Worm (Caenorhabditis elegans): ENCODE data around the gene F15B9.10.

The F15B9.10 gene

DNA sequence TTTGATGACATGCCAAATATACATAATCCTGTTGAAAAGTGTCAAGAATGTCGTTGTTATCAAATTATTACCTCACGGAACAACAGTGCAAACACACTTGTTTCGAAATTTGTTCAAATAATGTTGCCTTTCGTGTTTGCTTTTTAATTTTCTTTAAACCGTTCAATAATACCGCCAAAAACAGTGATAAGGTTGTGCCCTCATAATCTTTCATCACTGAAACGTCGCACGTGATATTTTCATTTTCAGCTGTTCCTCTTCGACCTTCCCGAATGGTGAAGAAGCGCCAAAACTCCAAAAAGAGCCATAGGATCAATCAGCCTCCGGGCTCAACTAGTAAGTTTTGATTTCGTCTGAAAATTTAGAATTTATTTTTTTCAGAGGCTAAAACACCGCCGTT lies 6.7 kb downstream of the F15B9.10 start, which contains the start of gene inft-2:
inft-2 (plus strand) TSS at position 248 of the 400 bp plus-strand sequence.
- TF ChIP-seq blmp-1 (tag; optimal IDR thresholded peaks at IDR 0.05; ENCODE audit: insufficient read depth) (no peak), fos-1 (tag; optimal IDR thresholded peaks at IDR 0.05) (peak; percentile 27)

DNA sequence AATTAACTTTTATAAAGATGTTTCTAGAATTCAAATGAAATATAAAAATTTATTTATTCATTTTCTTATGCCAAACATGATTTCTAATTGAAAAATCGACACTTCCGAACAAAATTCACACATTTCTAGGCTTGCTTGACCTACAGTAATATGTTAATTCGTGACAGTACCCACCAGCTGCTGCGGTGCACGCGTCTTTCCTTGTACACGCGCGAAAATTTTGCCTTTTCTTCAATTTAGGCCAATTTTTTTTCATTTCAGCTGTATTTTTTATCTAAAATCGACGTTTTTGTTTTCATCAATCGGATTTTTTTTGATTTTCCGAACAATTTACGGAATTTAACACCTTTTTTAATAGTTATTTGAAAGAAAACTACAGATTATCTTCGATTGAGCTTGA lies 8.7 kb downstream of the F15B9.10 start:
- TF ChIP-seq nhr-12 (tag; optimal IDR thresholded peaks at IDR 0.05): no peak

DNA sequence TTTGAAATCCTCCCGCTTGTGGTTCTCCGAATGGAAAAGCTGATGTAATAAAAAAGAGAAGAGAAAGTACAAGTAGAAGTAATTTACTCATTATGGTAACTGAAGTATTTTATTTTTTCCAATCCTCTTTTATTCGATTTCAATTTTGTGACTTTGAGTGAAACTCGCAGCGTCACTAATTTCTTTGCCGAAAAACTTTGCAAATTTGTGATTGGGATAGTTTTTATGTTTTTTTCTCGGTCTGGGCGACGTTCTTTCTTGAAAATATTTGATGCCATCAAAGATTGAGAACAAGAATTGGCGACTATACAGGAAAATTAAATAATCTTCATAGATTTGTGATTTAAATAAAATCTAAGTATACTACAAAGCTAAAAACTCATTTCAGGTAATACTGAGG lies 9.2 kb downstream of the F15B9.10 start, which contains the start of gene far-4:
far-4 (minus strand) TSS at position 101 of the 400 bp plus-strand sequence.
- TF ChIP-seq R02D3.7 (tag; optimal IDR thresholded peaks at IDR 0.05): no peak
- TF ChIP-seq unc-39 (tag; optimal IDR thresholded peaks at IDR 0.05): no peak
- TF ChIP-seq sma-3 (GFP tag; optimal IDR thresholded peaks at IDR 0.05): no peak
- TF ChIP-seq skn-1 (tag; optimal IDR thresholded peaks at IDR 0.05): no peak
- TF ChIP-seq nhr-12 (tag; optimal IDR thresholded peaks at IDR 0.05): no peak
- no peak for TF ChIP-seq ztf-1 (GFP tag; conservative IDR thresholded peaks at IDR 0.05)
- TF ChIP-seq ZK546.5 (tag; optimal IDR thresholded peaks at IDR 0.05): no peak
- TF ChIP-seq egl-27 (tag; optimal IDR thresholded peaks at IDR 0.05): no peak
- TF ChIP-seq lsy-2 (tag; optimal IDR thresholded peaks at IDR 0.05): no peak
- TF ChIP-seq crh-2 (tag; optimal IDR thresholded peaks at IDR 0.05): no peak
- no peak for TF ChIP-seq sem-4 (tag; optimal IDR thresholded peaks at IDR 0.05)
- no peak for TF ChIP-seq lin-13 (GFP tag; optimal IDR thresholded peaks at IDR 0.05)
- TF ChIP-seq unc-55 (GFP tag; optimal IDR thresholded peaks at IDR 0.05): no peak
- TF ChIP-seq unc-62 (GFP tag; optimal IDR thresholded peaks at IDR 0.05): no peak
- no peak for TF ChIP-seq mbf-1 (tag; optimal IDR thresholded peaks at IDR 0.05)
- no peak for TF ChIP-seq nhr-11 (tag; optimal IDR thresholded peaks at IDR 0.05)
- TF ChIP-seq elt-1 (tag; optimal IDR thresholded peaks at IDR 0.05): no peak

DNA sequence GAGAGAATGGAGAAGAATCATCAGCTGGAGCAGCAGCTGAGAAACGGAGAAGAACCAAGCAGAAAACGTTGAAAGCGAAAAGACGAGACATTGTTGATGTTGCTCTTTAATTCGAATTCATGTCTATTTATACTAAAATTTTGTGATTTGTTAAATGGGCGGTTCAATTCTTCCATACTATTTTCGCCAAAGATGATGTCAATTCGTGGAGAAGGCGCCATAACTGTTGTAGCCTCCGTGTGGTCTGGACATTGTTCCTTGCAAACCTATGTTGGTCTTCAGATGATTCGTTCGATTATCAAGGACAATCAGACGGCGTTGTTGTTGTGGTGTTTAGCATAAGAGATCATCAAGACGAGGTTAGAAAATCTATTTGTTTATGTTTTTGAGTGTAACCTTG lies 11.3 kb downstream of the F15B9.10 start, which contains the start of gene far-3:
far-3 (minus strand) TSS at position 101 of the 400 bp plus-strand sequence.
- TF ChIP-seq ZK546.5 (tag; optimal IDR thresholded peaks at IDR 0.05): no peak

DNA sequence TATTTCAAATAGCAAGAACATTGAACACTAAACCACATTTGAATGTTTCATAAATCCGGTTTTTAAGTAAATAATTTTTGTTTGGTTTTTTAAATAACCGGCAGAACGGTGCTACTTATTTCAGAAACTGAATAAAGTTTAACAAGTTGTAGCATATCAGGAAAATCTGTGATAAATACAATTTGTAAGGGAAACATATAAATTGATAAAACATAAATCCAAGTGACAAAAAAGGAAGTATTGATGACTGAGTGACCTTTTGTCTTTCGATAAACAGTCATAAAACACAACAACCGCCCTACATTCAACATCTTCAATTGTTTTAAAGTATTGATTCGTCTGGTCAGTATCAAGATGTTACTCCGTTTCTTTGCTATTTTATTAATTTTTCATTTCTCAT lies 13.5 kb downstream of the F15B9.10 start, which contains the start of gene far-5:
far-5 (plus strand) TSS at position 301 of the 400 bp plus-strand sequence.
- TF ChIP-seq peb-1 (tag; optimal IDR thresholded peaks at IDR 0.05) (no peak), ZK546.5 (tag; optimal IDR thresholded peaks at IDR 0.05) (no peak), mdl-1 (tag; optimal IDR thresholded peaks at IDR 0.05) (no peak), nhr-21 (tag; optimal IDR thresholded peaks at IDR 0.05) (no peak), nhr-77 (tag; optimal IDR thresholded peaks at IDR 0.05) (no peak), mbf-1 (tag; optimal IDR thresholded peaks at IDR 0.05) (no peak)

DNA sequence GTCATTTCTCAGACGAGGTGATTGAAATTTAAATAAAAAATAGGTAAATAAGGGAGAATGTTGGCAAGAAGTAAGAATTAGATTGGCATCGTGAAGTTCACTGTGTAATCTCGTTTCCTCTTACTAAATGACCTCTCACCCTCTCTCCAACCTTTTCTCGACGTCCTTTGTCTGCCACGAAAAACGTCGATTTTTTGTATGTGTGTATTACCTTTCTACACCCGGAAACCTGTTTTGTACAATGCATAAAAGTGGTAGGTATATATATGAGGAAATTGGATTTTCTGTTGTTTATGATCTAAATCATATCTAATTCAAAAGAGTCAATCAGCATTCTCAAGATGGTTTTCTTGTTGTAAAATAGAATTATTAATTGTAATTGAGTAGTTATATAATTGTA lies 15.8 kb downstream of the F15B9.10 start, which contains the start of the genes F15B9.11 and dsl-7:
F15B9.11 (minus strand) TSS at position 5 of the 400 bp plus-strand sequence.
dsl-7 (plus strand) TSS at position 260 of the 400 bp plus-strand sequence.
- TF ChIP-seq peb-1 (tag; optimal IDR thresholded peaks at IDR 0.05) (no peak), nhr-12 (tag; optimal IDR thresholded peaks at IDR 0.05) (no peak), nhr-129 (tag; optimal IDR thresholded peaks at IDR 0.05) (no peak), nhr-25 (tag; optimal IDR thresholded peaks at IDR 0.05) (peak; percentile 77)

DNA sequence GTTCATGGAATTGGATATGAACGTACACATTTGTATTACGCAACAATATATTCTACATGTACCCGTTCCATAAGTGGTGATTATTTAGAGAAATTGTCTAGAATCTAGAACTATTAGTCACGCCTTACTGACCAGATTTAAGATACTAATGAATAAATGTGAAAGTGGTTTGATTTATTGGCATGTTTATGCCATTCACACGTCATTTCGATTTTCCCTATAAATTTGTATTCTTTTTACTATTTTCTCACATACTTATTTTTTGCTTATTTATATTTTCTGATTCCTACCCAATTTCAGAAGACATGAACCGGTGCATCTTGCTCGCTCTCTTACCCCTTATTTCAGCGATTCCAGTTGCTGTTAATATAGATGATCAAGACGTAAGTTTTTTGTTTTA lies 20.5 kb downstream of the F15B9.10 start, which contains the start of gene F15B9.8:
F15B9.8 (plus strand) TSS at position 301 of the 400 bp plus-strand sequence.
- TF ChIP-seq blmp-1 (tag; optimal IDR thresholded peaks at IDR 0.05; ENCODE audit: insufficient read depth): no peak
- TF ChIP-seq F13H6.1 (tag; optimal IDR thresholded peaks at IDR 0.05): no peak
- no peak for TF ChIP-seq nhr-77 (tag; optimal IDR thresholded peaks at IDR 0.05)
- TF ChIP-seq ztf-11 (tag; optimal IDR thresholded peaks at IDR 0.05): no peak
- TF ChIP-seq ceh-16 (tag; optimal IDR thresholded peaks at IDR 0.05): no peak
- TF ChIP-seq sem-4 (tag; optimal IDR thresholded peaks at IDR 0.05): no peak
- no peak for TF ChIP-seq skn-1 (tag; optimal IDR thresholded peaks at IDR 0.05)
- TF ChIP-seq fos-1 (tag; optimal IDR thresholded peaks at IDR 0.05): no peak
- TF ChIP-seq peb-1 (tag; optimal IDR thresholded peaks at IDR 0.05): no peak
- TF ChIP-seq nhr-25 (tag; optimal IDR thresholded peaks at IDR 0.05): no peak
- no peak for TF ChIP-seq lin-11 (tag; optimal IDR thresholded peaks at IDR 0.05)
- no peak for TF ChIP-seq snpc-4 (tag; optimal IDR thresholded peaks at IDR 0.05)
- TF ChIP-seq nhr-11 (tag; optimal IDR thresholded peaks at IDR 0.05): no peak
- TF ChIP-seq unc-39 (tag; optimal IDR thresholded peaks at IDR 0.05): no peak
- TF ChIP-seq egl-27 (tag; optimal IDR thresholded peaks at IDR 0.05): no peak
- TF ChIP-seq unc-62 (GFP tag; optimal IDR thresholded peaks at IDR 0.05): no peak
- TF ChIP-seq elt-1 (tag; optimal IDR thresholded peaks at IDR 0.05): no peak

All from whole organism, L2 larva.